Fruit fly (Drosophila melanogaster): ENCODE measurements around the gene Ugt302K1.

The Ugt302K1 gene

dm6 chr3R:11200885-11201421, 47.3 kb upstream of the Ugt302K1 start (continued):
- TF ChIP-seq CG3281 (GFP tag; optimal IDR thresholded peaks at IDR 0.05) (peak; percentile 63), salm (tag; optimal IDR thresholded peaks at IDR 0.05) (peak; percentile 20), ranshi (GFP tag; IDR thresholded peaks at IDR 0.05) (0 out of 2 replicates have a peak, but pooled peaks have one; percentile 63), yki (optimal IDR thresholded peaks at IDR 0.05) (no peak), hb (GFP tag; IDR thresholded peaks at IDR 0.05; ENCODE audit: partially characterized antibody) (no peak), croc (GFP tag; conservative IDR thresholded peaks at IDR 0.05) (no peak), hbn (GFP tag; IDR thresholded peaks at IDR 0.05; ENCODE audit: partially characterized antibody) (no peak), Taf1 (GFP tag; IDR thresholded peaks at IDR 0.05) (no peak), gsb (GFP tag; IDR thresholded peaks at IDR 0.05) (no peak), dmrt11E (tag; optimal IDR thresholded peaks at IDR 0.05) (no peak), CG7987 (GFP tag; optimal IDR thresholded peaks at IDR 0.05) (no peak), chif (GFP tag; optimal IDR thresholded peaks at IDR 0.05) (no peak), CG18262 (tag; optimal IDR thresholded peaks at IDR 0.05) (peak; percentile 50), CG7745 (tag; optimal IDR thresholded peaks at IDR 0.05) (no peak), HLH4C (GFP tag; IDR thresholded peaks at IDR 0.05; ENCODE audit: partially characterized antibody) (peak; percentile 42; the same call in 1 of the 3 replicates), CG9215 (GFP tag; IDR thresholded peaks at IDR 0.05) (peak; percentile 41; the same call in 1 of the 2 replicates), cad (GFP tag; optimal IDR thresholded peaks at IDR 0.05) (no peak), CG17568 (GFP tag; optimal IDR thresholded peaks at IDR 0.05) (peak; percentile 55), CG31224 (GFP tag; IDR thresholded peaks at IDR 0.05) (peak; percentile 54), gem (tag; optimal IDR thresholded peaks at IDR 0.05) (peak; percentile 82), CG13624 (GFP tag; optimal IDR thresholded peaks at IDR 0.05) (no peak), Hr51 (GFP tag; optimal IDR thresholded peaks at IDR 0.05) (peak in 1 of 2 experiments; percentile 77), z (GFP tag; IDR thresholded peaks at IDR 0.05) (no peak), pita (GFP tag; optimal IDR thresholded peaks at IDR 0.05) (no peak), Bteb2 (GFP tag; optimal IDR thresholded peaks at IDR 0.05) (no peak), gcm2 (GFP tag; optimal IDR thresholded peaks at IDR 0.05) (no peak), lov (optimal IDR thresholded peaks at IDR 0.05) (no peak), lov (GFP tag; IDR thresholded peaks at IDR 0.05) (no peak), CG33557 (GFP tag; optimal IDR thresholded peaks at IDR 0.05) (no peak), GATAe (GFP tag; conservative IDR thresholded peaks at IDR 0.05) (peak; percentile 87), BtbVII (GFP tag; optimal IDR thresholded peaks at IDR 0.05) (peak; percentile 9), CG32532 (GFP tag; IDR thresholded peaks at IDR 0.05) (peak; percentile 68), Med (GFP tag) (peak; percentile 77), CG3847 (GFP tag; IDR thresholded peaks at IDR 0.05) (peak; percentile 40), exex (tag; optimal IDR thresholded peaks at IDR 0.05) (peak; percentile 65), ssp (GFP tag; IDR thresholded peaks at IDR 0.05) (peak; percentile 37; the same call in 1 of the 2 replicates), CG11723 (GFP tag; optimal IDR thresholded peaks at IDR 0.05) (no peak), inv (GFP tag; IDR thresholded peaks at IDR 0.05; ENCODE audit: partially characterized antibody) (no peak), CG11247 (GFP tag; IDR thresholded peaks at IDR 0.05) (peak; percentile 57), onecut (GFP tag; IDR thresholded peaks at IDR 0.05) (no peak), Dp (GFP tag; optimal IDR thresholded peaks at IDR 0.05) (no peak), Hand (GFP tag; optimal IDR thresholded peaks at IDR 0.05) (peak; percentile 60), CG13894 (tag; optimal IDR thresholded peaks at IDR 0.05) (no peak), CG18619 (GFP tag; optimal IDR thresholded peaks at IDR 0.05) (peak; percentile 56), mld (GFP tag; IDR thresholded peaks at IDR 0.05; ENCODE audit: partially characterized antibody) (no peak), so (GFP tag; IDR thresholded peaks at IDR 0.05) (no peak), org-1 (GFP tag; optimal IDR thresholded peaks at IDR 0.05) (no peak), jigr1 (GFP tag; IDR thresholded peaks at IDR 0.05) (no peak), ara (GFP tag; IDR thresholded peaks at IDR 0.05) (no peak), hkb (optimal IDR thresholded peaks at IDR 0.05) (no peak), hkb (GFP tag; IDR thresholded peaks at IDR 0.05) (peak; percentile 60; the same call in 1 of the 2 replicates)
